Worm (Caenorhabditis elegans): ENCODE measurements around the gene best-23.
A peak's percentile ranks its signal among the peaks of the same experiment; 100 is the strongest.

The best-23 gene

ce11 chrII:7928600-7928999, 21.2 kb upstream of the best-23 start, which contains the start of gene spv-1:
Gene spv-1, minus strand, starts transcription at chrII:7928700.
- TF ChIP-seq ceh-18 (tag; optimal IDR thresholded peaks at IDR 0.05) (no peak), ceh-31 (tag; optimal IDR thresholded peaks at IDR 0.05) (no peak), fax-1 (tag; optimal IDR thresholded peaks at IDR 0.05) (no peak), nfya-1 (tag; optimal IDR thresholded peaks at IDR 0.05) (no peak), F13H6.1 (tag; optimal IDR thresholded peaks at IDR 0.05) (no peak), lin-11 (tag; optimal IDR thresholded peaks at IDR 0.05) (no peak), madf-2 (tag; optimal IDR thresholded peaks at IDR 0.05) (no peak), hlh-13 (GFP tag; optimal IDR thresholded peaks at IDR 0.05) (no peak), hlh-30 (tag; optimal IDR thresholded peaks at IDR 0.05; ENCODE audit: insufficient read depth) (no peak), unc-55 (GFP tag; optimal IDR thresholded peaks at IDR 0.05) (no peak), mec-3 (tag; optimal IDR thresholded peaks at IDR 0.05; ENCODE audit: borderline replicate concordance) (no peak), ceh-19 (GFP tag; optimal IDR thresholded peaks at IDR 0.05) (no peak), ceh-24 (tag; optimal IDR thresholded peaks at IDR 0.05) (no peak), hlh-6 (tag; optimal IDR thresholded peaks at IDR 0.05) (no peak), tbx-2 (tag; optimal IDR thresholded peaks at IDR 0.05) (no peak), Y22D7AL.16 (tag; optimal IDR thresholded peaks at IDR 0.05) (no peak), ceh-6 (GFP tag; optimal IDR thresholded peaks at IDR 0.05) (no peak)

- TF ChIP-seq nhr-11 (tag; optimal IDR thresholded peaks at IDR 0.05) (no peak), sox-4 (tag; optimal IDR thresholded peaks at IDR 0.05) (no peak), unc-42 (tag; optimal IDR thresholded peaks at IDR 0.05) (peak; percentile 93)
Observed at ce11 chrII:7921155-7921554, 13.8 kb upstream of the best-23 start.

- TF ChIP-seq unc-3 (GFP tag; conservative IDR thresholded peaks at IDR 0.05) = no peak
- no peak for TF ChIP-seq unc-3 (tag; optimal IDR thresholded peaks at IDR 0.05)
- TF ChIP-seq unc-42 (tag; optimal IDR thresholded peaks at IDR 0.05) = peak; percentile 37
Observed at ce11 chrII:7920178-7920577, 12.8 kb upstream of the best-23 start.

- TF ChIP-seq syd-9 (tag; optimal IDR thresholded peaks at IDR 0.05) (no peak), hlh-6 (tag; optimal IDR thresholded peaks at IDR 0.05) (no peak), ceh-19 (GFP tag; optimal IDR thresholded peaks at IDR 0.05) (no peak), dmd-4 (tag; optimal IDR thresholded peaks at IDR 0.05; ENCODE audit: borderline replicate concordance) (no peak), hlh-13 (GFP tag; optimal IDR thresholded peaks at IDR 0.05) (no peak), ceh-18 (tag; optimal IDR thresholded peaks at IDR 0.05) (no peak), ceh-34 (tag; optimal IDR thresholded peaks at IDR 0.05) (no peak), nfya-1 (tag; optimal IDR thresholded peaks at IDR 0.05) (no peak), unc-86 (tag; optimal IDR thresholded peaks at IDR 0.05) (no peak), T23F11.4 (GFP tag; optimal IDR thresholded peaks at IDR 0.05) (no peak), ceh-24 (tag; optimal IDR thresholded peaks at IDR 0.05) (no peak)
Observed at ce11 chrII:7911015-7911414, 3.6 kb upstream of the best-23 start, which contains the start of gene ZK675.4. Gene ZK675.4, plus strand, starts transcription at chrII:7911315.

- TF ChIP-seq unc-55 (GFP tag; optimal IDR thresholded peaks at IDR 0.05) (no peak), ama-1 (optimal IDR thresholded peaks at IDR 0.05) (no peak), fkh-6 (tag; optimal IDR thresholded peaks at IDR 0.05) (no peak), pros-1 (tag; optimal IDR thresholded peaks at IDR 0.05) (no peak), sdc-2 (tag; optimal IDR thresholded peaks at IDR 0.05) (no peak), unc-86 (tag; optimal IDR thresholded peaks at IDR 0.05) (no peak)
Observed at ce11 chrII:7901990-7902389, 5.4 kb downstream of the best-23 start.

- TF ChIP-seq elt-2 (tag; optimal IDR thresholded peaks at IDR 0.05) (no peak), fkh-10 (GFP tag; optimal IDR thresholded peaks at IDR 0.05) (no peak), unc-42 (tag; optimal IDR thresholded peaks at IDR 0.05) (no peak), ceh-18 (tag; optimal IDR thresholded peaks at IDR 0.05) (no peak), dve-1 (tag; optimal IDR thresholded peaks at IDR 0.05) (no peak), sox-2 (GFP tag; IDR thresholded peaks at IDR 0.05) (no peak), ceh-14 (tag; optimal IDR thresholded peaks at IDR 0.05) (no peak), sox-4 (tag; optimal IDR thresholded peaks at IDR 0.05) (no peak), pqm-1 (tag; optimal IDR thresholded peaks at IDR 0.05) (no peak)
Observed at ce11 chrII:7900762-7901161, 6.6 kb downstream of the best-23 start.
